Worm (Caenorhabditis elegans) whole organism, young adult: ENCODE results near the gene hipr-1.

ENCODE experiments used
- B0336.3 ChIP-seq: fragments of 200-800 bp; sonication (Bioruptor generic); IDR thresholded peaks from 2 replicates; pipeline ENCODE4 v1.3.6; 2022; ENCODE audit warnings: missing genetic modification characterization, missing compliant biosample characterization
- C06A6.2 ChIP-seq: fragments of 200-800 bp; sonication (Bioruptor generic); conservative IDR thresholded peaks from 2 replicates; pipeline ENCODE4 v1.3.6; 2022; ENCODE audit warnings: missing genetic modification characterization, missing compliant biosample characterization
- F22D6.2 ChIP-seq: sonication (generic microtip); optimal IDR thresholded peaks from 2 replicates; lab custom pipeline; 2016; ENCODE audit warnings: mild to moderate bottlenecking, missing genetic modification characterization, missing compliant biosample characterization
- F33H1.4 ChIP-seq: fragments of 200-800 bp; sonication (Bioruptor generic); IDR thresholded peaks from 2 replicates; pipeline ENCODE4 v1.3.6; 2022; ENCODE audit warnings: missing genetic modification reagents, missing genetic modification characterization, missing compliant biosample characterization
- F37B4.10 ChIP-seq: fragments of 200-800 bp; sonication (Bioruptor generic); IDR thresholded peaks from 2 replicates; pipeline ENCODE4 v1.3.6; 2022; ENCODE audit warnings: missing genetic modification characterization, missing compliant biosample characterization
- F49E8.2 ChIP-seq: sonication (generic microtip); optimal IDR thresholded peaks from 3 replicates; lab custom pipeline; 2017; ENCODE audit warnings: missing genetic modification characterization, mild to moderate bottlenecking, missing compliant biosample characterization, antibody characterized with exemption, moderate library complexity; ENCODE audit not compliant: insufficient read depth
- K12H6.12 ChIP-seq: fragments of 200-800 bp; sonication (Bioruptor generic); optimal IDR thresholded peaks from 2 replicates; lab custom pipeline; 2018; ENCODE audit warnings: mild to moderate bottlenecking, missing genetic modification characterization, missing compliant biosample characterization
- T07F8.4 ChIP-seq: sonication (generic microtip); optimal IDR thresholded peaks from 2 replicates; lab custom pipeline; 2016; ENCODE audit warnings: mild to moderate bottlenecking, missing genetic modification characterization, moderate library complexity, missing compliant biosample characterization
- T26A5.8 ChIP-seq: sonication (generic microtip); optimal IDR thresholded peaks from 2 replicates; lab custom pipeline; 2016; ENCODE audit warnings: missing genetic modification characterization, missing compliant biosample characterization
- Y53F4B.3 ChIP-seq: fragments of 200-800 bp; sonication (Bioruptor generic); IDR thresholded peaks from 2 replicates; pipeline ENCODE4 v1.3.6; 2022; ENCODE audit warnings: missing genetic modification reagents, missing genetic modification characterization, missing compliant biosample characterization
- Y53G8AR.9 ChIP-seq: fragments of 200-800 bp; sonication (Bioruptor generic); conservative IDR thresholded peaks from 2 replicates; pipeline ENCODE4 v1.3.6; 2022; ENCODE audit warnings: missing genetic modification reagents, missing genetic modification characterization, missing compliant biosample characterization
- Y56A3A.18 ChIP-seq: fragments of 200-800 bp; sonication (Bioruptor generic); IDR thresholded peaks from 2 replicates; pipeline ENCODE4 v1.3.6; 2022; ENCODE audit warnings: missing genetic modification reagents, missing genetic modification characterization, missing compliant biosample characterization
- Y79H2A.3 ChIP-seq: fragments of 200-800 bp; sonication (Bioruptor generic); conservative IDR thresholded peaks from 2 replicates; pipeline ENCODE4 v1.3.6; 2022; ENCODE audit warnings: missing genetic modification reagents, missing genetic modification characterization, missing compliant biosample characterization
- atf-7 ChIP-seq: sonication (generic microtip); optimal IDR thresholded peaks from 2 replicates; lab custom pipeline; 2017; ENCODE audit warnings: mild to moderate bottlenecking, missing genetic modification characterization, missing compliant biosample characterization
- athp-1 ChIP-seq: sonication (generic microtip); optimal IDR thresholded peaks from 2 replicates; lab custom pipeline; 2017; ENCODE audit warnings: mild to moderate bottlenecking, missing genetic modification characterization, missing compliant biosample characterization
- attf-3 ChIP-seq: fragments of 200-800 bp; sonication (Bioruptor generic); conservative IDR thresholded peaks from 2 replicates; pipeline ENCODE4 v1.3.6; 2022; ENCODE audit warnings: missing genetic modification reagents, missing genetic modification characterization, missing compliant biosample characterization
- bed-1 ChIP-seq: fragments of 200-800 bp; sonication (Bioruptor generic); IDR thresholded peaks from 2 replicates; pipeline ENCODE4 v1.3.6; 2022; ENCODE audit warnings: missing genetic modification reagents, missing genetic modification characterization, missing compliant biosample characterization
- cebp-1 ChIP-seq, 2 experiments: fragments of 200-800 bp in 1 of 2; sonication (Bioruptor generic) in 1 of 2; sonication (generic microtip) in 1 of 2; IDR thresholded peaks in 1 of 2; optimal IDR thresholded peaks in 1 of 2; 2 replicates each; pipeline versions ENCODE4 v1.3.6 to Lab custom; 2017 to 2022; ENCODE audit warnings: missing compliant biosample characterization in 2 of 2, missing genetic modification characterization in 2 of 2, mild to moderate bottlenecking in 1 of 2, missing genetic modification reagents in 1 of 2, moderate library complexity in 1 of 2
- ceh-100 ChIP-seq: fragments of 200-800 bp; sonication (Bioruptor generic); IDR thresholded peaks from 2 replicates; pipeline ENCODE4 v1.3.6; 2022; ENCODE audit warnings: missing genetic modification reagents, missing genetic modification characterization, missing compliant biosample characterization
- ceh-27 ChIP-seq: fragments of 200-800 bp; sonication (Bioruptor generic); optimal IDR thresholded peaks from 2 replicates; lab custom pipeline; 2018; ENCODE audit warnings: mild to moderate bottlenecking, missing genetic modification characterization, moderate library complexity, missing compliant biosample characterization
- ceh-91 ChIP-seq: fragments of 200-800 bp; sonication (Bioruptor generic); IDR thresholded peaks from 2 replicates; pipeline ENCODE4 v1.3.6; 2022; ENCODE audit warnings: missing genetic modification reagents, missing genetic modification characterization, missing compliant biosample characterization
- chd-7 ChIP-seq: sonication (generic microtip); optimal IDR thresholded peaks from 2 replicates; lab custom pipeline; 2016; ENCODE audit warnings: mild to moderate bottlenecking, missing genetic modification characterization, moderate library complexity, missing compliant biosample characterization
- dpff-1 ChIP-seq: sonication (generic microtip); optimal IDR thresholded peaks from 2 replicates; lab custom pipeline; 2017; ENCODE audit warnings: mild to moderate bottlenecking, missing genetic modification characterization, missing compliant biosample characterization
- dpl-1 ChIP-seq: fragments of 150-350 bp; optimal IDR thresholded peaks from 2 replicates; lab custom pipeline; 2014; ENCODE audit warnings: missing biosample characterization, missing genetic modification reagents, missing genetic modification characterization
- efl-1 ChIP-seq: fragments of 150-350 bp; optimal IDR thresholded peaks from 2 replicates; lab custom pipeline; 2014; ENCODE audit warnings: missing biosample characterization, missing genetic modification reagents, missing genetic modification characterization
- ets-4 ChIP-seq: fragments of 200-800 bp; sonication (Bioruptor generic); optimal IDR thresholded peaks from 2 replicates; lab custom pipeline; 2018; ENCODE audit warnings: mild to moderate bottlenecking, missing genetic modification characterization, missing compliant biosample characterization
- hmg-1.2 ChIP-seq: fragments of 200-800 bp; sonication (Bioruptor generic); IDR thresholded peaks from 2 replicates; pipeline ENCODE4 v1.3.6; 2022; ENCODE audit warnings: missing genetic modification reagents, missing genetic modification characterization, missing compliant biosample characterization
- let-526 ChIP-seq: fragments of 200-800 bp; sonication (Bioruptor generic); IDR thresholded peaks from 2 replicates; pipeline ENCODE4 v1.3.6; 2022; ENCODE audit warnings: missing genetic modification reagents, missing genetic modification characterization, missing compliant biosample characterization
- let-607 ChIP-seq, 2 experiments: fragments of 200-800 bp in 1 of 2; sonication (Bioruptor generic) in 1 of 2; sonication (generic microtip) in 1 of 2; optimal IDR thresholded peaks; 2 replicates each; lab custom pipeline; 2016 to 2018; ENCODE audit warnings: mild to moderate bottlenecking in 2 of 2, missing compliant biosample characterization in 2 of 2, missing genetic modification characterization in 2 of 2, moderate library complexity in 2 of 2, missing genotype in 1 of 2
- lin-40 ChIP-seq: sonication (generic microtip); optimal IDR thresholded peaks from 2 replicates; lab custom pipeline; 2016; ENCODE audit warnings: missing genetic modification characterization, mild to moderate bottlenecking, missing compliant biosample characterization, missing genotype, missing genetic modification reagents
- madf-3 ChIP-seq: fragments of 200-800 bp; sonication (Bioruptor generic); IDR thresholded peaks from 2 replicates; pipeline ENCODE4 v1.3.6; 2022; ENCODE audit warnings: missing genetic modification reagents, missing genetic modification characterization, missing compliant biosample characterization
- madf-8 ChIP-seq: fragments of 200-800 bp; sonication (Bioruptor generic); conservative IDR thresholded peaks from 2 replicates; pipeline ENCODE4 v1.3.6; 2022; ENCODE audit warnings: missing genetic modification reagents, missing genetic modification characterization, missing compliant biosample characterization
- mxl-1 ChIP-seq: sonication (generic microtip); optimal IDR thresholded peaks from 2 replicates; lab custom pipeline; 2016; ENCODE audit warnings: missing genetic modification characterization, missing compliant biosample characterization
- nhr-27 ChIP-seq: fragments of 200-800 bp; sonication (Bioruptor generic); optimal IDR thresholded peaks from 2 replicates; lab custom pipeline; 2018; ENCODE audit warnings: mild to moderate bottlenecking, missing genetic modification characterization, moderate library complexity, missing compliant biosample characterization
- nhr-80 ChIP-seq: sonication (generic microtip); optimal IDR thresholded peaks from 2 replicates; lab custom pipeline; 2016; ENCODE audit warnings: missing genetic modification characterization, missing compliant biosample characterization
- nhr-90 ChIP-seq: sonication (generic microtip); optimal IDR thresholded peaks from 2 replicates; lab custom pipeline; 2016; ENCODE audit warnings: missing genotype, mild to moderate bottlenecking, missing genetic modification characterization, missing compliant biosample characterization
- pbrm-1 ChIP-seq: fragments of 200-800 bp; sonication (Bioruptor generic); IDR thresholded peaks from 2 replicates; pipeline ENCODE4 v1.3.6; 2022; ENCODE audit warnings: missing genetic modification reagents, missing genetic modification characterization, missing compliant biosample characterization
- pha-4 ChIP-seq: fragments of 150-350 bp; sonication (generic microtip); optimal IDR thresholded peaks from 2 replicates; lab custom pipeline; 2014; ENCODE audit warnings: missing biosample characterization, missing genetic modification reagents, missing genetic modification characterization
- rcor-1 ChIP-seq: fragments of 200-800 bp; sonication (Bioruptor generic); IDR thresholded peaks from 2 replicates; pipeline ENCODE4 v1.3.6; 2022; ENCODE audit warnings: missing genetic modification reagents, missing genetic modification characterization, missing compliant biosample characterization
- repo-1 ChIP-seq: sonication (generic microtip); optimal IDR thresholded peaks from 2 replicates; lab custom pipeline; 2017; ENCODE audit warnings: mild to moderate bottlenecking, missing genetic modification characterization, missing compliant biosample characterization
- sdz-38 ChIP-seq: sonication (generic microtip); optimal IDR thresholded peaks from 2 replicates; lab custom pipeline; 2016; ENCODE audit warnings: missing genotype, missing genetic modification characterization, missing compliant biosample characterization
- snpc-1.3 ChIP-seq: sonication (generic microtip); optimal IDR thresholded peaks from 2 replicates; lab custom pipeline; 2017; ENCODE audit warnings: missing genetic modification characterization, mild to moderate bottlenecking, missing compliant biosample characterization, antibody characterized with exemption, moderate library complexity, missing genotype, missing genetic modification reagents; ENCODE audit not compliant: insufficient read depth
- somi-1 ChIP-seq: fragments of 200-800 bp; sonication (Bioruptor generic); optimal IDR thresholded peaks from 2 replicates; lab custom pipeline; 2018; ENCODE audit warnings: mild to moderate bottlenecking, missing genetic modification characterization, missing compliant biosample characterization
- unc-130 ChIP-seq: sonication (generic microtip); optimal IDR thresholded peaks from 2 replicates; lab custom pipeline; 2016; ENCODE audit warnings: missing genetic modification reagents, missing genetic modification characterization, missing compliant biosample characterization
- unc-62 ChIP-seq: fragments of 150-350 bp; optimal IDR thresholded peaks from 2 replicates; lab custom pipeline; 2014; ENCODE audit warnings: missing biosample characterization, missing genetic modification reagents, missing genetic modification characterization
- zim-3 ChIP-seq: sonication (generic microtip); optimal IDR thresholded peaks from 2 replicates; lab custom pipeline; 2017; ENCODE audit warnings: mild to moderate bottlenecking, missing genetic modification characterization, moderate library complexity, missing compliant biosample characterization
- ztf-18 ChIP-seq: sonication (generic microtip); optimal IDR thresholded peaks from 2 replicates; lab custom pipeline; 2016; ENCODE audit warnings: missing genotype, mild to moderate bottlenecking, missing genetic modification characterization, missing compliant biosample characterization

Gene hipr-1

DNA sequence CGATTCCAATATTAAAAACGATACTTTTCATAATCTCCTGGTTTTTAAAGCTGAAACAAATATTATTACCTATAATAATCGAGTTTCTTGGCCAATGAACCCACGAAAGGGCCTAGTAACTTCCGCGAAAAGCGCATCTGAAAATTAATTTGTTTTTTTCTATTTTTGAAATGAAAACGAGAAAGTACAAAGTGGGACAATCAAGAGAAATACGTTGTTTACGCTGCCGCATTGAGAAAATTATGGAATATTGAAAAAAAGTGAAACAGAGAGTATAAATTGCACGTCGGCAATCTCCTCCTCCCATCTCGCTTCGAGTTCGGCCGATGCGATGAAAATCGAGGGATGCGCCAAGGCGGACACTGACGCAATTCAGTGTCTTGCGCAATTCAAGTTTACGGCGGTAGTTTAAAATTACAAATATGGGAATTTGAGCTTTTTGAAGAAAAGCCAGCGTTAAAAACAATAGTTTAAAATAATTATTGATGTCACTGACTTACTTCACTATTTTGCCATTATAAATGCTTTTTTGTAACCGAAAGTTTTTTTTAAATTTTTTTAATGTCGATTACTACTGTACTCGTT is 21.4 kb downstream of the hipr-1 start, which contains the start of gene pdhk-2 (continued):
- TF ChIP-seq cebp-1 (GFP tag; IDR thresholded peaks at IDR 0.05; lab: Robert Waterston, UW) (peak; percentile 72; the same call in 1 of the 2 replicates), cebp-1 (tag; optimal IDR thresholded peaks at IDR 0.05; lab: Kevin White, UChicago) (peak; percentile 91), zim-3 (no peak), Y79H2A.3 (GFP tag; lab: Robert Waterston, UW) (0 out of 2 replicates have a peak, but pooled peaks have one; percentile 45), rcor-1 (peak; percentile 91), K12H6.12 (tag; lab: Kevin White, UChicago) (peak; percentile 70), F37B4.10 (GFP tag; lab: Robert Waterston, UW) (no peak), C06A6.2 (GFP tag; lab: Robert Waterston, UW) (peak; percentile 71; the same call in 1 of the 2 replicates), sdz-38 (no peak), Y56A3A.18 (peak; percentile 70; the same call in 1 of the 2 replicates), nhr-80 (tag; lab: Kevin White, UChicago) (peak; percentile 79), attf-3 (GFP tag; lab: Robert Waterston, UW) (peak; percentile 81), let-526 (GFP tag; lab: Robert Waterston, UW) (no peak), dpl-1 (GFP tag; lab: Kevin White, UChicago) (peak; percentile 96), pbrm-1 (GFP tag; lab: Robert Waterston, UW) (peak; percentile 89), T07F8.4 (tag; lab: Kevin White, UChicago) (no peak), ceh-100 (GFP tag; lab: Robert Waterston, UW) (peak; percentile 64), efl-1 (GFP tag; lab: Kevin White, UChicago) (peak; percentile 92), madf-8 (GFP tag; lab: Robert Waterston, UW) (peak; percentile 73), bed-1 (GFP tag; lab: Robert Waterston, UW) (0 out of 2 replicates have a peak, but pooled peaks have one; percentile 21), Y53G8AR.9 (GFP tag; lab: Robert Waterston, UW) (peak; percentile 90), ets-4 (GFP tag; lab: Kevin White, UChicago) (peak; percentile 3), F49E8.2 (tag; lab: Kevin White, UChicago) (peak; percentile 70), F33H1.4 (peak; percentile 78), nhr-27 (tag; lab: Kevin White, UChicago) (no peak), lin-40 (peak; percentile 94), ceh-91 (GFP tag; lab: Robert Waterston, UW) (peak; percentile 68), chd-7 (tag; lab: Kevin White, UChicago) (peak; percentile 69), B0336.3 (GFP tag; lab: Robert Waterston, UW) (peak; percentile 88), snpc-1.3 (peak; percentile 32), unc-62 (GFP tag; lab: Kevin White, UChicago) (no peak), nhr-90 (tag; lab: Kevin White, UChicago) (peak; percentile 25), repo-1 (peak; percentile 87), ceh-27 (GFP tag; lab: Kevin White, UChicago) (peak; percentile 91), dpff-1 (tag; lab: Kevin White, UChicago) (no peak), pha-4 (tag; lab: Kevin White, UChicago) (peak; percentile 46), hmg-1.2 (peak; percentile 68), mxl-1 (tag; lab: Kevin White, UChicago) (no peak), F22D6.2 (peak; percentile 56), atf-7 (tag; lab: Kevin White, UChicago) (peak; percentile 58), let-607 (tag; optimal IDR thresholded peaks at IDR 0.05; lab: Kevin White, UChicago) (peak; percentile 39 to 71), unc-130 (GFP tag; lab: Kevin White, UChicago) (peak; percentile 64), ztf-18 (tag; lab: Kevin White, UChicago) (peak; percentile 99), T26A5.8 (tag; lab: Kevin White, UChicago) (no peak), Y53F4B.3 (0 out of 2 replicates have a peak, but pooled peaks have one; percentile 24), madf-3 (GFP tag; lab: Robert Waterston, UW) (peak; percentile 84), somi-1 (GFP tag; lab: Kevin White, UChicago) (peak; percentile 82), athp-1 (tag; lab: Kevin White, UChicago) (peak; percentile 71)
